Fruit fly (Drosophila melanogaster) whole organism, embryonic: ENCODE results near the gene hop.

Experiments
- CG11247 ChIP-seq: fragments of 200-800 bp; sonication (Bioruptor generic); IDR thresholded peaks from 2 replicates; pipeline ENCODE4 v1.3.6; 2022; ENCODE audit warnings: missing biosample characterization, missing genetic modification characterization
- CG15601 ChIP-seq: fragments of 200-800 bp; sonication (Bioruptor generic); optimal IDR thresholded peaks from 3 replicates; lab custom pipeline; 2019; ENCODE audit warnings: missing biosample characterization, mild to moderate bottlenecking, missing genetic modification characterization, moderate library complexity
- CG3281 ChIP-seq: fragments of 200-800 bp; sonication (Bioruptor generic); optimal IDR thresholded peaks from 3 replicates; lab custom pipeline; 2017; ENCODE audit warnings: missing biosample characterization, mild to moderate bottlenecking, missing genetic modification characterization
- CG43689 ChIP-seq: fragments of 200-800 bp; sonication (Bioruptor generic); IDR thresholded peaks from 2 replicates; pipeline ENCODE4 v1.3.6; 2022; ENCODE audit warnings: missing biosample characterization, missing genetic modification characterization
- HmgZ ChIP-seq: fragments of 200-800 bp; sonication (Bioruptor generic); optimal IDR thresholded peaks from 2 replicates; lab custom pipeline; 2018; ENCODE audit warnings: missing biosample characterization, mild to moderate bottlenecking, missing genetic modification characterization
- NFAT ChIP-seq: fragments of 200-800 bp; sonication (Bioruptor generic); IDR thresholded peaks from 2 replicates; pipeline ENCODE4 v1.3.6; 2022; ENCODE audit warnings: missing biosample characterization, missing genetic modification characterization
- bab2 ChIP-seq: fragments of 200-800 bp; sonication (Bioruptor generic); optimal IDR thresholded peaks from 2 replicates; lab custom pipeline; 2016; ENCODE audit warnings: missing biosample characterization, missing genetic modification characterization
- tup ChIP-seq: fragments of 200-800 bp; sonication (Bioruptor generic); optimal IDR thresholded peaks from 2 replicates; lab custom pipeline; 2016; ENCODE audit warnings: missing biosample characterization, mild to moderate bottlenecking, missing genetic modification characterization, moderate library complexity

DNA sequence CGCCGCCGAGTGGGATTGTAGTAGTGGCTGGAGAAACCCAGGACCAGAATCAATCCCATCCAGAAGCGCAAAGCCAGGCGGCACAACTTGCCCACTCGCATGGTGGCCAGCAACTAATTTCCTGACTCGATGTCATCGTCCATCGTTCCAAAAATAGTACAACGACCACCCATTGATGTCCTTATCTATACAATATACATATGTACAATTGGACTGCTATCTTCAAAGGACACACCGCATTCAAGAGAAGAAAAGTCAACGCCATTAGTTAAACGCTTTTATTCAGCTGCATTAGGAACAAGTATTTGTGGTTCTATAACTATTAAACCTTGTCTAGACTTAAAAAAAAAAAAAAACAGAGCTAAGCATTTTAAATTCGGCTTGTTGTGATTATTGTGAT, 45.2 kb upstream of the hop start, which contains the start of gene Gr10b:
- TF ChIP-seq NFAT (GFP tag; lab: Robert Waterston, UW) (no peak), CG11247 (GFP tag; lab: Robert Waterston, UW) (no peak), CG3281 (GFP tag; lab: Kevin White, UChicago) (no peak), bab2 (GFP tag; lab: Kevin White, UChicago) (no peak), tup (GFP tag; lab: Kevin White, UChicago) (no peak), HmgZ (tag; lab: Kevin White, UChicago) (no peak), CG43689 (no peak), CG15601 (tag; lab: Kevin White, UChicago) (no peak)
